Worm (Caenorhabditis elegans) whole organism, young adult: ENCODE results near the gene F25A2.1.

Experiments
- B0019.2 ChIP-seq: fragments of 200-800 bp; sonication (Bioruptor generic); conservative IDR thresholded peaks from 2 replicates; pipeline ENCODE4 v1.3.6; 2022; ENCODE audit warnings: missing genetic modification reagents, missing genetic modification characterization, missing compliant biosample characterization
- B0035.1 ChIP-seq: sonication (generic microtip); optimal IDR thresholded peaks from 2 replicates; lab custom pipeline; 2016; ENCODE audit warnings: missing genetic modification characterization, mild to moderate bottlenecking, missing compliant biosample characterization, missing genotype, missing genetic modification reagents
- F10E7.11 ChIP-seq: sonication (generic microtip); optimal IDR thresholded peaks from 2 replicates; lab custom pipeline; 2017; ENCODE audit warnings: mild to moderate bottlenecking, missing genetic modification characterization, moderate library complexity, missing compliant biosample characterization
- F22D6.2 ChIP-seq: sonication (generic microtip); optimal IDR thresholded peaks from 2 replicates; lab custom pipeline; 2016; ENCODE audit warnings: mild to moderate bottlenecking, missing genetic modification characterization, missing compliant biosample characterization
- F37B4.10 ChIP-seq: fragments of 200-800 bp; sonication (Bioruptor generic); IDR thresholded peaks from 2 replicates; pipeline ENCODE4 v1.3.6; 2022; ENCODE audit warnings: missing genetic modification characterization, missing compliant biosample characterization
- F57A8.1 ChIP-seq: fragments of 200-800 bp; sonication (Bioruptor generic); optimal IDR thresholded peaks from 2 replicates; lab custom pipeline; 2018; ENCODE audit warnings: mild to moderate bottlenecking, missing genetic modification characterization, moderate library complexity, missing compliant biosample characterization
- F57C9.4 ChIP-seq: sonication (generic microtip); optimal IDR thresholded peaks from 2 replicates; lab custom pipeline; 2017; ENCODE audit warnings: mild to moderate bottlenecking, missing genetic modification characterization, missing compliant biosample characterization
- Y79H2A.3 ChIP-seq: fragments of 200-800 bp; sonication (Bioruptor generic); conservative IDR thresholded peaks from 2 replicates; pipeline ENCODE4 v1.3.6; 2022; ENCODE audit warnings: missing genetic modification reagents, missing genetic modification characterization, missing compliant biosample characterization
- ZK185.1 ChIP-seq: sonication (generic microtip); optimal IDR thresholded peaks from 2 replicates; lab custom pipeline; 2016; ENCODE audit warnings: mild to moderate bottlenecking, missing genetic modification characterization, missing compliant biosample characterization; ENCODE audit not compliant: poor library complexity, severe bottlenecking
- akir-1 ChIP-seq: fragments of 200-800 bp; sonication (Bioruptor generic); optimal IDR thresholded peaks from 2 replicates; lab custom pipeline; 2018; ENCODE audit warnings: mild to moderate bottlenecking, missing genetic modification characterization, moderate library complexity, missing compliant biosample characterization
- attf-6 ChIP-seq: fragments of 200-800 bp; sonication (Bioruptor generic); IDR thresholded peaks from 2 replicates; pipeline ENCODE4 v1.3.6; 2022; ENCODE audit warnings: missing genetic modification reagents, missing genetic modification characterization, missing compliant biosample characterization
- cebp-1 ChIP-seq, 2 experiments: fragments of 200-800 bp in 1 of 2; sonication (Bioruptor generic) in 1 of 2; sonication (generic microtip) in 1 of 2; IDR thresholded peaks in 1 of 2; optimal IDR thresholded peaks in 1 of 2; 2 replicates each; pipeline versions ENCODE4 v1.3.6 to Lab custom; 2017 to 2022; ENCODE audit warnings: missing compliant biosample characterization in 2 of 2, missing genetic modification characterization in 2 of 2, mild to moderate bottlenecking in 1 of 2, missing genetic modification reagents in 1 of 2, moderate library complexity in 1 of 2
- dox-1 ChIP-seq: fragments of 200-800 bp; sonication (Bioruptor generic); IDR thresholded peaks from 2 replicates; pipeline ENCODE4 v1.3.6; 2022; ENCODE audit warnings: missing genetic modification reagents, missing genetic modification characterization, missing compliant biosample characterization
- egrh-3 ChIP-seq: fragments of 200-800 bp; sonication (Bioruptor generic); IDR thresholded peaks from 2 replicates; pipeline ENCODE4 v1.3.6; 2022; ENCODE audit warnings: missing genetic modification reagents, missing genetic modification characterization, missing compliant biosample characterization
- ekl-4 ChIP-seq: fragments of 200-800 bp; sonication (Bioruptor generic); IDR thresholded peaks from 2 replicates; pipeline ENCODE4 v1.3.6; 2022; ENCODE audit warnings: missing genetic modification reagents, missing genetic modification characterization, missing compliant biosample characterization
- ets-4 ChIP-seq: fragments of 200-800 bp; sonication (Bioruptor generic); optimal IDR thresholded peaks from 2 replicates; lab custom pipeline; 2018; ENCODE audit warnings: mild to moderate bottlenecking, missing genetic modification characterization, missing compliant biosample characterization
- fkh-3 ChIP-seq: sonication (generic microtip); optimal IDR thresholded peaks from 2 replicates; lab custom pipeline; 2016; ENCODE audit warnings: mild to moderate bottlenecking, missing genetic modification characterization, missing compliant biosample characterization
- hlh-12 ChIP-seq: sonication (generic microtip); optimal IDR thresholded peaks from 2 replicates; lab custom pipeline; 2016; ENCODE audit warnings: missing genetic modification characterization, missing compliant biosample characterization
- hrde-1 ChIP-seq: sonication (generic microtip); optimal IDR thresholded peaks from 2 replicates; lab custom pipeline; 2016; ENCODE audit warnings: missing genetic modification characterization, mild to moderate bottlenecking, missing compliant biosample characterization, moderate library complexity, missing genotype, missing genetic modification reagents, borderline replicate concordance
- let-526 ChIP-seq: fragments of 200-800 bp; sonication (Bioruptor generic); IDR thresholded peaks from 2 replicates; pipeline ENCODE4 v1.3.6; 2022; ENCODE audit warnings: missing genetic modification reagents, missing genetic modification characterization, missing compliant biosample characterization
- lin-54 ChIP-seq: fragments of 200-800 bp; sonication (Bioruptor generic); optimal IDR thresholded peaks from 2 replicates; lab custom pipeline; 2018; ENCODE audit warnings: mild to moderate bottlenecking, missing genetic modification characterization, missing compliant biosample characterization
- madf-10 ChIP-seq: sonication (generic microtip); optimal IDR thresholded peaks from 2 replicates; lab custom pipeline; 2016; ENCODE audit warnings: mild to moderate bottlenecking, missing genetic modification characterization, missing compliant biosample characterization
- madf-3 ChIP-seq: fragments of 200-800 bp; sonication (Bioruptor generic); IDR thresholded peaks from 2 replicates; pipeline ENCODE4 v1.3.6; 2022; ENCODE audit warnings: missing genetic modification reagents, missing genetic modification characterization, missing compliant biosample characterization
- madf-8 ChIP-seq: fragments of 200-800 bp; sonication (Bioruptor generic); conservative IDR thresholded peaks from 2 replicates; pipeline ENCODE4 v1.3.6; 2022; ENCODE audit warnings: missing genetic modification reagents, missing genetic modification characterization, missing compliant biosample characterization
- mcd-1 ChIP-seq: fragments of 200-800 bp; sonication (Bioruptor generic); IDR thresholded peaks from 2 replicates; pipeline ENCODE4 v1.3.6; 2022; ENCODE audit warnings: missing genetic modification reagents, missing genetic modification characterization, missing compliant biosample characterization
- mel-28 ChIP-seq: sonication (generic microtip); optimal IDR thresholded peaks from 2 replicates; lab custom pipeline; 2016; ENCODE audit warnings: borderline replicate concordance, mild to moderate bottlenecking, missing genetic modification characterization, missing compliant biosample characterization
- nfyb-1 ChIP-seq: fragments of 200-800 bp; sonication (Bioruptor generic); IDR thresholded peaks from 2 replicates; pipeline ENCODE4 v1.3.6; 2022; ENCODE audit warnings: missing genetic modification reagents, missing genetic modification characterization, missing compliant biosample characterization
- nhr-120 ChIP-seq: fragments of 200-800 bp; sonication (Bioruptor generic); IDR thresholded peaks from 2 replicates; pipeline ENCODE4 v1.3.6; 2022; ENCODE audit warnings: missing genetic modification characterization, missing compliant biosample characterization
- nhr-27 ChIP-seq: fragments of 200-800 bp; sonication (Bioruptor generic); optimal IDR thresholded peaks from 2 replicates; lab custom pipeline; 2018; ENCODE audit warnings: mild to moderate bottlenecking, missing genetic modification characterization, moderate library complexity, missing compliant biosample characterization
- nhr-80 ChIP-seq: sonication (generic microtip); optimal IDR thresholded peaks from 2 replicates; lab custom pipeline; 2016; ENCODE audit warnings: missing genetic modification characterization, missing compliant biosample characterization
- pbrm-1 ChIP-seq: fragments of 200-800 bp; sonication (Bioruptor generic); IDR thresholded peaks from 2 replicates; pipeline ENCODE4 v1.3.6; 2022; ENCODE audit warnings: missing genetic modification reagents, missing genetic modification characterization, missing compliant biosample characterization
- pha-4 ChIP-seq: fragments of 150-350 bp; sonication (generic microtip); optimal IDR thresholded peaks from 2 replicates; lab custom pipeline; 2014; ENCODE audit warnings: missing biosample characterization, missing genetic modification reagents, missing genetic modification characterization
- rec-8 ChIP-seq, 2 experiments: sonication (generic microtip); optimal IDR thresholded peaks; 2 replicates each; lab custom pipeline; 2016; ENCODE audit warnings: mild to moderate bottlenecking in 2 of 2, missing genetic modification characterization in 2 of 2, missing genetic modification reagents in 2 of 2, missing genotype in 2 of 2, missing biosample characterization in 1 of 2, missing compliant biosample characterization in 1 of 2, moderate library complexity in 1 of 2
- sdz-38 ChIP-seq: sonication (generic microtip); optimal IDR thresholded peaks from 2 replicates; lab custom pipeline; 2016; ENCODE audit warnings: missing genotype, missing genetic modification characterization, missing compliant biosample characterization
- sea-2 ChIP-seq: fragments of 200-800 bp; sonication (Bioruptor generic); IDR thresholded peaks from 2 replicates; pipeline ENCODE4 v1.3.6; 2022; ENCODE audit warnings: missing genetic modification characterization, missing compliant biosample characterization
- snpc-1.3 ChIP-seq: sonication (generic microtip); optimal IDR thresholded peaks from 2 replicates; lab custom pipeline; 2017; ENCODE audit warnings: missing genetic modification characterization, mild to moderate bottlenecking, missing compliant biosample characterization, antibody characterized with exemption, moderate library complexity, missing genotype, missing genetic modification reagents; ENCODE audit not compliant: insufficient read depth
- unc-130 ChIP-seq: sonication (generic microtip); optimal IDR thresholded peaks from 2 replicates; lab custom pipeline; 2016; ENCODE audit warnings: missing genetic modification reagents, missing genetic modification characterization, missing compliant biosample characterization
- ztf-18 ChIP-seq: sonication (generic microtip); optimal IDR thresholded peaks from 2 replicates; lab custom pipeline; 2016; ENCODE audit warnings: missing genotype, mild to moderate bottlenecking, missing genetic modification characterization, missing compliant biosample characterization
- ztf-6 ChIP-seq: fragments of 200-800 bp; sonication (Bioruptor generic); IDR thresholded peaks from 2 replicates; pipeline ENCODE4 v1.3.6; 2022; ENCODE audit warnings: missing genetic modification reagents, missing genetic modification characterization, missing compliant biosample characterization

F25A2.1 gene

DNA sequence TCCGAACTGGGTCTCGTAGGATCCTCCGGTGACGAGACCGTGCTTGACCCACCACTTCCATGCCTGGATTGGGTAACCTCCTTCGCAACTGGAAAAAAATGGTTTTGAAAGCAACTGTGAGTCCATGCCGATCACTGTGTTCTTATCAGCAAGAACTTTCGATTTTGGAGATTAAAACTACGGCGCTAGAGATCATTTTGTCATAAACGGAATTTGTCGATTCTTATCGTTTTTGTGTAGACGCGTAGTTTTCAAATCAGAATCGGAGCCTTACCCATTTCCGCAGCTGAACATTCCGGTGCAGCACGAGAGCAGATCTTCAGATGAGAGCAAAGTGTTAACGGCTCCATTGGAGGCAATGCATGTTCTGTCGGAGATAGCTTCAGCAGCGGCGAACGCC is 46.2 kb upstream of the F25A2.1 start:
- TF ChIP-seq nhr-27 (tag; lab: Kevin White, UChicago), result no peak
- no peak for TF ChIP-seq hlh-12
- no peak for TF ChIP-seq dox-1
- TF ChIP-seq madf-10 (tag; lab: Kevin White, UChicago), result no peak
- TF ChIP-seq nhr-120 (GFP tag; lab: Robert Waterston, UW), result 0 out of 2 replicates have a peak, but pooled peaks have one; percentile 21
- 0 out of 2 replicates have a peak, but pooled peaks have one; percentile 15 for TF ChIP-seq madf-3
- no peak for TF ChIP-seq let-526 (GFP tag; lab: Robert Waterston, UW)
- TF ChIP-seq pbrm-1 (GFP tag; lab: Robert Waterston, UW), result no peak

DNA sequence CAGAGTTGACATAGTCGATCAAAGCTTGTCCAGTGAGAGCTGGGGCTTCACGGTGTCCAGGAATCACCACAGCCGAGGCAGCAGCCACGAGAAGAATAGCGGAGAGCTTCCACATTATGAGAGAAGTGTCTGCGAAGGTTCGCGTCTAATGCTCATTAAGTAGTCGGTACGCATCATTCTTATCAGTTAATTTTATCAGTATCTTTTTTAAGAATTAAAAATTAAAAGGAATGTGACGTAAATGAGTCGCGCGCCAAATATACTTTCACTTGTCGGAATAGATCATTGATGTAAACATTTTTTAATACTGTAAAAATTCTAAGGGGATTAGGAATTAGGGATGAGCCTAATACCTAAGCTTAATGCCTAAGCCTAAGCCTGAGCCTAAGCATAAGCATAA is 45.5 kb upstream of the F25A2.1 start, which contains the start of gene cpr-5:
Gene cpr-5, minus strand, starts transcription at position 197 of the 400 bp plus-strand sequence.
- TF ChIP-seq nfyb-1 (GFP tag; lab: Robert Waterston, UW) (no peak), ztf-6 (GFP tag; lab: Robert Waterston, UW) (no peak), B0019.2 (no peak), F37B4.10 (GFP tag; lab: Robert Waterston, UW) (no peak), lin-54 (GFP tag; lab: Kevin White, UChicago) (no peak), ztf-18 (no peak), hrde-1 (no peak), madf-10 (tag; lab: Kevin White, UChicago) (no peak), rec-8 (tag; optimal IDR thresholded peaks at IDR 0.05; lab: Kevin White, UChicago) (no peak), madf-3 (no peak), mcd-1 (GFP tag; lab: Robert Waterston, UW) (no peak), ZK185.1 (no peak), akir-1 (GFP tag; lab: Kevin White, UChicago) (no peak), F57A8.1 (GFP tag; lab: Kevin White, UChicago) (no peak), B0035.1 (tag; lab: Kevin White, UChicago) (no peak), madf-8 (GFP tag; lab: Robert Waterston, UW) (no peak), egrh-3 (GFP tag; lab: Robert Waterston, UW) (no peak)

DNA sequence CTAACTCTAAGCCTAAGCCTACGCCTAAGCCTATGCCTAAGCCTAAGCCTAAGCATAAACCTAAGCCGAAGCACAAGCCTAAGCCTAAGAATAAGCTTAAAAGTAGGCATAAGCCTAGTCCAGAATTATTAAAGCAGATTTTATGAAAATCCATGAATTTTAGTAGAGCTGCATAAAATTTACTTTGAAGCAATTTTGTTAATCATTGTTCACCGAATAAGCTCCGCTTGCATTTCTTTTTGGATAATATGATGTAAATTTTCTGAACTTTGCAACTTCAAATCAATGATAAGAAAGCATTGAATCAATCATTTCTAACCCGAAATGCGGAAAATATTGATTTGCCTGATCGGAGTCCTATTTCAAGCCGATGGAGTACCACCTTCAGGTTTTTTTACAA is 45.1 kb upstream of the F25A2.1 start, which contains the start of gene cpr-8:
Gene cpr-8, plus strand, starts transcription at position 301 of the 400 bp plus-strand sequence.
- TF ChIP-seq Y79H2A.3 (GFP tag; lab: Robert Waterston, UW), result no peak
- TF ChIP-seq attf-6, result no peak
- TF ChIP-seq snpc-1.3 (tag; lab: Kevin White, UChicago), result no peak
- no peak for TF ChIP-seq cebp-1 (GFP tag; IDR thresholded peaks at IDR 0.05; lab: Robert Waterston, UW)
- no peak for TF ChIP-seq cebp-1 (tag; optimal IDR thresholded peaks at IDR 0.05; lab: Kevin White, UChicago)
- TF ChIP-seq nhr-80 (tag; lab: Kevin White, UChicago), result no peak
- TF ChIP-seq pha-4, result no peak
- no peak for TF ChIP-seq mcd-1 (GFP tag; lab: Robert Waterston, UW)
- TF ChIP-seq fkh-3 (tag; lab: Kevin White, UChicago), result no peak
- no peak for TF ChIP-seq sea-2 (GFP tag; lab: Robert Waterston, UW)
- TF ChIP-seq nhr-27 (tag; lab: Kevin White, UChicago), result no peak
- TF ChIP-seq ekl-4 (GFP tag; lab: Robert Waterston, UW), result no peak
- no peak for TF ChIP-seq mel-28 (tag; lab: Kevin White, UChicago)
- no peak for TF ChIP-seq ets-4 (GFP tag; lab: Kevin White, UChicago)
- no peak for TF ChIP-seq F22D6.2
- TF ChIP-seq sdz-38 (tag; lab: Kevin White, UChicago), result no peak
- TF ChIP-seq dox-1, result no peak
- no peak for TF ChIP-seq nhr-120 (GFP tag; lab: Robert Waterston, UW)
- TF ChIP-seq unc-130 (GFP tag; lab: Kevin White, UChicago), result no peak
- no peak for TF ChIP-seq F10E7.11 (tag; lab: Kevin White, UChicago)
- TF ChIP-seq F57C9.4, result no peak
- TF ChIP-seq, all 124 proteins: peak for 0
